Worm (Caenorhabditis elegans): Measurements from ENCODE around the gene sfxn-1.4.

ce11 chrII:11635745-11636161, 45.3 kb downstream of the sfxn-1.4 start:
- TF ChIP-seq him-1 (tag; optimal IDR thresholded peaks at IDR 0.05) (peak; percentile 40), dao-5 (tag; optimal IDR thresholded peaks at IDR 0.05) (no peak), W03F9.2 (tag; optimal IDR thresholded peaks at IDR 0.05) (peak; percentile 45)

All from whole organism, L4/young adult.